Fruit fly (Drosophila melanogaster): ENCODE results near the gene CG42588.

Gene CG42588

dm6 chr3L:12792933-12793448 is 21.1 kb upstream of the CG42588 start (continued):
- peak; percentile 62 for TF ChIP-seq CG32532 (GFP tag; IDR thresholded peaks at IDR 0.05)
- TF ChIP-seq D19A (tag; optimal IDR thresholded peaks at IDR 0.05), result peak; percentile 62
- TF ChIP-seq CG17829 (tag; optimal IDR thresholded peaks at IDR 0.05), result peak; percentile 67
- no peak for TF ChIP-seq CG18764 (GFP tag; optimal IDR thresholded peaks at IDR 0.05)
- TF ChIP-seq Trl (optimal IDR thresholded peaks at IDR 0.05), result no peak
- TF ChIP-seq Trl (GFP tag; optimal IDR thresholded peaks at IDR 0.05), result no peak
- TF ChIP-seq CG1233 (GFP tag; optimal IDR thresholded peaks at IDR 0.05), result peak; percentile 55
- peak; percentile 42 for TF ChIP-seq az2 (GFP tag; optimal IDR thresholded peaks at IDR 0.05)
- no peak for TF ChIP-seq D19B (GFP tag; optimal IDR thresholded peaks at IDR 0.05)
- peak; percentile 20 for TF ChIP-seq CG3995 (GFP tag; optimal IDR thresholded peaks at IDR 0.05)
- TF ChIP-seq CG11247 (GFP tag; IDR thresholded peaks at IDR 0.05), result no peak
- peak; percentile 9 for TF ChIP-seq CG2875 (GFP tag; optimal IDR thresholded peaks at IDR 0.05)
- peak; percentile 40 for TF ChIP-seq CG10209 (GFP tag; optimal IDR thresholded peaks at IDR 0.05)
- TF ChIP-seq dmrt99B (tag; optimal IDR thresholded peaks at IDR 0.05), result peak; percentile 76
- TF ChIP-seq z (GFP tag; IDR thresholded peaks at IDR 0.05), result no peak
- TF ChIP-seq Taf1 (GFP tag; IDR thresholded peaks at IDR 0.05), result no peak
- TF ChIP-seq CG12299 (tag; optimal IDR thresholded peaks at IDR 0.05), result peak; percentile 44
- TF ChIP-seq Dbx (GFP tag; IDR thresholded peaks at IDR 0.05), result no peak
- TF ChIP-seq CG8388 (GFP tag; optimal IDR thresholded peaks at IDR 0.05), result peak; percentile 67
- TF ChIP-seq CG6654 (GFP tag; optimal IDR thresholded peaks at IDR 0.05), result no peak
- no peak for TF ChIP-seq pnt (GFP tag; optimal IDR thresholded peaks at IDR 0.05)
- no peak for TF ChIP-seq CG8359 (GFP tag; optimal IDR thresholded peaks at IDR 0.05; ENCODE audit: borderline replicate concordance)
- peak; percentile 39 for TF ChIP-seq HHEX (GFP tag; optimal IDR thresholded peaks at IDR 0.05)
- TF ChIP-seq fd96Cb (tag; optimal IDR thresholded peaks at IDR 0.05), result peak; percentile 45
- TF ChIP-seq H15 (GFP tag; IDR thresholded peaks at IDR 0.05), result no peak
- TF ChIP-seq CG4730 (GFP tag; IDR thresholded peaks at IDR 0.05), result no peak
- TF ChIP-seq Nf-YA (GFP tag; IDR thresholded peaks at IDR 0.05), result no peak
- TF ChIP-seq Deaf1 (tag; optimal IDR thresholded peaks at IDR 0.05), result no peak
- TF ChIP-seq dimm (GFP tag; IDR thresholded peaks at IDR 0.05), result no peak
- TF ChIP-seq Sry-δ (GFP tag; optimal IDR thresholded peaks at IDR 0.05), result no peak
- TF ChIP-seq Dp (GFP tag; optimal IDR thresholded peaks at IDR 0.05), result no peak
- no peak for TF ChIP-seq dm (GFP tag; optimal IDR thresholded peaks at IDR 0.05)
- peak; percentile 56 for TF ChIP-seq CG13894 (tag; optimal IDR thresholded peaks at IDR 0.05)
- TF ChIP-seq vvl (GFP tag; IDR thresholded peaks at IDR 0.05), result peak; percentile 55
- peak; percentile 92 for TF ChIP-seq CG11695 (GFP tag; IDR thresholded peaks at IDR 0.05)
- no peak for TF ChIP-seq CG3726 (GFP tag; IDR thresholded peaks at IDR 0.05)
- TF ChIP-seq CG12155 (GFP tag; optimal IDR thresholded peaks at IDR 0.05), result peak; percentile 42
- TF ChIP-seq CG10654 (GFP tag; optimal IDR thresholded peaks at IDR 0.05), result peak; percentile 25
- 0 out of 2 replicates have a peak, but pooled peaks have one; percentile 40 for TF ChIP-seq CG7372 (GFP tag; IDR thresholded peaks at IDR 0.05)
- no peak for TF ChIP-seq ash1 (GFP tag; optimal IDR thresholded peaks at IDR 0.05)
- no peak for TF ChIP-seq MTF-1 (GFP tag; optimal IDR thresholded peaks at IDR 0.05; ENCODE audit: borderline replicate concordance)
- peak; percentile 53 for TF ChIP-seq CG17385 (GFP tag; optimal IDR thresholded peaks at IDR 0.05)
- no peak for TF ChIP-seq ato (GFP tag; IDR thresholded peaks at IDR 0.05; ENCODE audit: partially characterized antibody)
- no peak for TF ChIP-seq B-H1 (GFP tag; IDR thresholded peaks at IDR 0.05)
- TF ChIP-seq en (GFP tag; optimal IDR thresholded peaks at IDR 0.05), result no peak
- TF ChIP-seq CG15601 (tag; optimal IDR thresholded peaks at IDR 0.05), result peak; percentile 41
- TF ChIP-seq ken (GFP tag; IDR thresholded peaks at IDR 0.05), result no peak
- peak; percentile 56; the same call in 1 of the 2 replicates for TF ChIP-seq CG31441 (GFP tag; IDR thresholded peaks at IDR 0.05)
- no peak for TF ChIP-seq pita (GFP tag; optimal IDR thresholded peaks at IDR 0.05)
- TF ChIP-seq chn (GFP tag; optimal IDR thresholded peaks at IDR 0.05), result no peak
- TF ChIP-seq CG33213 (GFP tag; optimal IDR thresholded peaks at IDR 0.05), result no peak
- TF ChIP-seq Elba2 (GFP tag; optimal IDR thresholded peaks at IDR 0.05), result no peak
